Fruit fly (Drosophila melanogaster) whole organism, embryonic: Measurements from ENCODE around the gene Cyp12a4.

ENCODE experiments used
- CG14014 ChIP-seq: fragments of 200-800 bp; sonication (Bioruptor generic); IDR thresholded peaks from 2 replicates; pipeline ENCODE4 v1.3.6; 2022; ENCODE audit warnings: missing biosample characterization, missing genetic modification characterization
- CG1603 ChIP-seq: fragments of 200-800 bp; sonication (Bioruptor generic); optimal IDR thresholded peaks from 2 replicates; lab custom pipeline; 2019; ENCODE audit warnings: missing biosample characterization, mild to moderate bottlenecking, missing genetic modification characterization, moderate library complexity
- CG3995 ChIP-seq: fragments of 200-800 bp; sonication (Bioruptor generic); optimal IDR thresholded peaks from 3 replicates; lab custom pipeline; 2016; ENCODE audit warnings: missing biosample characterization, missing genetic modification characterization
- CG6683 ChIP-seq: fragments of 200-800 bp; sonication (Bioruptor generic); optimal IDR thresholded peaks from 2 replicates; lab custom pipeline; 2017; ENCODE audit warnings: missing biosample characterization, mild to moderate bottlenecking, missing genetic modification characterization, missing genetic modification reagents
- CG8281 ChIP-seq: fragments of 200-800 bp; sonication (Bioruptor generic); optimal IDR thresholded peaks from 2 replicates; lab custom pipeline; 2018; ENCODE audit warnings: missing biosample characterization, mild to moderate bottlenecking, missing genetic modification characterization, moderate library complexity
- Spps ChIP-seq: fragments of 200-800 bp; sonication (Bioruptor generic); optimal IDR thresholded peaks from 2 replicates; lab custom pipeline; 2018; ENCODE audit warnings: missing biosample characterization, mild to moderate bottlenecking, missing genetic modification characterization
- Vsx1 ChIP-seq: fragments of 200-800 bp; sonication (Bioruptor generic); optimal IDR thresholded peaks from 2 replicates; lab custom pipeline; 2017; ENCODE audit warnings: missing biosample characterization, mild to moderate bottlenecking, missing genetic modification characterization, missing genetic modification reagents
- ash1 ChIP-seq: fragments of 200-800 bp; sonication (Bioruptor generic); optimal IDR thresholded peaks from 2 replicates; lab custom pipeline; 2018; ENCODE audit warnings: missing biosample characterization, mild to moderate bottlenecking, missing genetic modification characterization
- psq ChIP-seq: fragments of 200-800 bp; sonication (Bioruptor generic); optimal IDR thresholded peaks from 2 replicates; lab custom pipeline; 2017; ENCODE audit warnings: missing biosample characterization, missing genetic modification characterization

DNA sequence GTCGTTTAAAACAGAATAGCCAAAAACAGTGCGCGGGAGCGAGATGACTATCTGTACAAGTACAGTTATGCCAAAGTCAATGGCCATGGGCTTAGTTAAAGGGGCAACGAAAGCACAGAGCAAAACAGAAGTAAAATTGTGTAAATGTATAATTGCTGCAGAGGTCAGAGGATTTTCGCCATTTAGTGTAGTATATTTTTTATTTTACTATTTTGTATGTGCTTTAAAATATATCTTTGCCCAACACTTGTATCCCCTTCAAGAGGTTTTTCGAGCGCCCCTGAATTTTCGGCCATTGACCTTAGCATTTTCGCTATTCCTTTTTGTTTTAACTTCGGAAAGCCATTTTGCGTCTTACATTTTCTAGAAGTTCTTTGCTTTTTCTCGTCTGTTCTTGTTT is 23.0 kb downstream of the Cyp12a4 start:
- no peak for TF ChIP-seq CG1603
- no peak for TF ChIP-seq CG8281 (tag; lab: Kevin White, UChicago)
- no peak for TF ChIP-seq CG3995 (GFP tag; lab: Kevin White, UChicago)
- TF ChIP-seq CG14014 (GFP tag; lab: Robert Waterston, UW), result no peak
- no peak for TF ChIP-seq CG6683 (GFP tag; lab: Kevin White, UChicago)
- no peak for TF ChIP-seq ash1 (GFP tag; lab: Kevin White, UChicago)
- TF ChIP-seq Spps (tag; lab: Kevin White, UChicago), result no peak
- no peak for TF ChIP-seq psq (GFP tag; lab: Kevin White, UChicago)
- no peak for TF ChIP-seq Vsx1 (GFP tag; lab: Kevin White, UChicago)
